Worm (Caenorhabditis elegans): Measurements from ENCODE around the gene K01A2.6.

- TF ChIP-seq tab-1 (GFP tag; IDR thresholded peaks at IDR 0.05) = no peak
- no peak for TF ChIP-seq cog-1 (tag; optimal IDR thresholded peaks at IDR 0.05)
- TF ChIP-seq med-1 (GFP tag; optimal IDR thresholded peaks at IDR 0.05; ENCODE audit: insufficient read depth) = no peak
- TF ChIP-seq ztf-29 (GFP tag; IDR thresholded peaks at IDR 0.05) = no peak
- TF ChIP-seq flt-1 (GFP tag; IDR thresholded peaks at IDR 0.05) = no peak
- TF ChIP-seq ref-1 (GFP tag; conservative IDR thresholded peaks at IDR 0.05) = no peak
- no peak for TF ChIP-seq T22C8.4 (GFP tag; IDR thresholded peaks at IDR 0.05)
- no peak for TF ChIP-seq ztf-23 (GFP tag; IDR thresholded peaks at IDR 0.05)
Observed at ce11 chrII:341282-341681, 41.5 kb downstream of the K01A2.6 start.

All from whole organism, midembryonic.